Worm (Caenorhabditis elegans) whole organism, early embryonic: Measurements from ENCODE around the gene dmsr-16.

ENCODE experiments used
- B0310.2 ChIP-seq: sonication (generic microtip); optimal IDR thresholded peaks from 2 replicates; lab custom pipeline; 2016; ENCODE audit warnings: mild to moderate bottlenecking, missing genetic modification characterization, missing compliant biosample characterization
- F13C5.2 ChIP-seq: sonication (generic microtip); optimal IDR thresholded peaks from 2 replicates; lab custom pipeline; 2017; ENCODE audit warnings: mild to moderate bottlenecking, missing genetic modification characterization, inconsistent platforms, missing compliant biosample characterization
- aly-1 ChIP-seq: sonication (generic microtip); optimal IDR thresholded peaks from 2 replicates; lab custom pipeline; 2016; ENCODE audit warnings: missing genetic modification characterization, missing compliant biosample characterization
- ama-1 ChIP-seq: fragments of 150-350 bp; optimal IDR thresholded peaks from 2 replicates; lab custom pipeline; 2014
- ceh-13 ChIP-seq: fragments of 200-800 bp; sonication (Bioruptor generic); optimal IDR thresholded peaks from 2 replicates; lab custom pipeline; 2018; ENCODE audit warnings: mild to moderate bottlenecking, missing genetic modification characterization, missing compliant biosample characterization
- ceh-36 ChIP-seq: sonication (generic microtip); optimal IDR thresholded peaks from 2 replicates; lab custom pipeline; 2016; ENCODE audit warnings: missing genetic modification characterization, inconsistent platforms, missing compliant biosample characterization
- ets-7 ChIP-seq: sonication (generic microtip); optimal IDR thresholded peaks from 2 replicates; lab custom pipeline; 2016; ENCODE audit warnings: missing genotype, missing genetic modification characterization, missing compliant biosample characterization
- flt-1 ChIP-seq: fragments of 200-800 bp; sonication (Bioruptor generic); IDR thresholded peaks from 2 replicates; pipeline ENCODE4 v1.3.6; 2022; ENCODE audit warnings: missing genetic modification characterization, missing compliant biosample characterization
- hmbx-1 ChIP-seq: sonication (generic microtip); optimal IDR thresholded peaks from 2 replicates; lab custom pipeline; 2016; ENCODE audit warnings: mild to moderate bottlenecking, missing genetic modification characterization, missing compliant biosample characterization
- hmg-4 ChIP-seq: fragments of 200-800 bp; sonication (Bioruptor generic); optimal IDR thresholded peaks from 2 replicates; lab custom pipeline; 2018; ENCODE audit warnings: mild to moderate bottlenecking, missing genetic modification characterization, missing compliant biosample characterization
- hnd-1 ChIP-seq: sonication (generic microtip); optimal IDR thresholded peaks from 2 replicates; lab custom pipeline; 2016; ENCODE audit warnings: missing genetic modification characterization, missing compliant biosample characterization
- pes-1 ChIP-seq: fragments of 200-800 bp; sonication (Bioruptor generic); IDR thresholded peaks from 2 replicates; pipeline ENCODE4 v1.3.6; 2022; ENCODE audit warnings: missing genetic modification reagents, missing genetic modification characterization, missing compliant biosample characterization
- scrt-1 ChIP-seq: fragments of 200-800 bp; sonication (Bioruptor generic); IDR thresholded peaks from 2 replicates; pipeline ENCODE4 v1.3.6; 2022; ENCODE audit warnings: missing genetic modification characterization, missing compliant biosample characterization
- sea-1 ChIP-seq: fragments of 200-800 bp; sonication (Bioruptor generic); conservative IDR thresholded peaks from 2 replicates; pipeline ENCODE4 v1.3.6; 2022; ENCODE audit warnings: missing genetic modification characterization, missing compliant biosample characterization
- tbx-11 ChIP-seq: fragments of 200-800 bp; sonication (Bioruptor generic); IDR thresholded peaks from 2 replicates; pipeline ENCODE4 v1.3.6; 2022; ENCODE audit warnings: missing genetic modification characterization, missing compliant biosample characterization
- tbx-37 ChIP-seq: fragments of 200-800 bp; sonication (Bioruptor generic); conservative IDR thresholded peaks from 2 replicates; pipeline ENCODE4 v1.3.6; 2022; ENCODE audit warnings: missing genetic modification reagents, missing genetic modification characterization, missing compliant biosample characterization
- tra-4 ChIP-seq: sonication (generic microtip); optimal IDR thresholded peaks from 2 replicates; lab custom pipeline; 2017; ENCODE audit warnings: missing genetic modification characterization, missing compliant biosample characterization

The dmsr-16 gene

DNA sequence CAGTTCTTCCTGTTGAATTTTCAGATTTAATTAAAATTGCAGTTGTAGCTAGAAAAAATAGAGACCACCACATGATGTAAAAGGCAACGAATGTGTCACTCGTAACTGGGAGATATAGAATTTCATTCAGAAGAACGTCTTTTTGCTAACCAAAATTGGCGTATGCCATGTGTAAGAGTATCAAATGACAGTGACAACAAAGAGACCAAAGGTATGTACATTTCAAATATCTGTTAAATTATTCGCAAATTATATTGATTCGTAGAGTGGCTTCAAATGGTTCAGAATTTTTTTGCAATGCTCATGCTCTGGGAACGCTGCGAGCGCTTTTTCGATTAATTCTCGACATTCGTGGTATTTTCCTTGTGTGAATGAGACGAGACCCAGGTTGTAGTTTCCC, 46.5 kb downstream of the dmsr-16 start, which contains the start of gene T25F10.4:
Gene T25F10.4, minus strand, starts transcription at position 101 of the 400 bp plus-strand sequence.
- TF ChIP-seq flt-1 (GFP tag; lab: Robert Waterston, UW) (no peak), scrt-1 (GFP tag; lab: Robert Waterston, UW) (no peak), aly-1 (tag; lab: Kevin White, UChicago) (no peak), ama-1 (lab: Kevin White, UChicago) (no peak), sea-1 (no peak), tbx-37 (GFP tag; lab: Robert Waterston, UW) (no peak), tra-4 (tag; lab: Kevin White, UChicago) (no peak), ets-7 (no peak), B0310.2 (no peak), hmbx-1 (no peak), hnd-1 (tag; lab: Kevin White, UChicago) (no peak), hmg-4 (GFP tag; lab: Kevin White, UChicago) (no peak), pes-1 (GFP tag; lab: Robert Waterston, UW) (no peak), ceh-13 (GFP tag; lab: Kevin White, UChicago) (no peak), F13C5.2 (no peak), ceh-36 (no peak), tbx-11 (GFP tag; lab: Robert Waterston, UW) (no peak)

DNA sequence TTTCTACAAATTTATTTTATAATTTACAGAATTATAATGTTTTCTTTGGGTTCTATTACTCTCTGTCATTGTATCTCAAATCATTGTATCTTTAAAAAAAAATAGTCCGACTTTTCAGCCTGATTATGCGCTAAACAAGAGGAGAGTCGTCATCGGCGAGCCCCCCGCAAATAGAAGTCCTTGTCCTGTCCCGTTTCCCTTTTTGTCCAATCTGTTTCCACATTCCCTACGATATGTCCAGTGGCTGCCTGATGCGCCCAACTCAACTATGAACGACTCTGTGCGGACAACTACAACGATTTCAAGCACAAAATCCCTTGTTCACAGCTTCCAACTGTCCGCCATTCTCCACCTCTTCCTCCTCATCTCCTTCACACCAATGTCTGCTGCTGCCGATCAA, 50.8 kb downstream of the dmsr-16 start, which contains the start of gene dbl-1:
Gene dbl-1, plus strand, starts transcription at position 119 of the 400 bp plus-strand sequence.
- no peak for TF ChIP-seq ama-1 (lab: Kevin White, UChicago)
- TF ChIP-seq pes-1 (GFP tag; lab: Robert Waterston, UW): no peak
- no peak for TF ChIP-seq ceh-13 (GFP tag; lab: Kevin White, UChicago)
- TF ChIP-seq aly-1 (tag; lab: Kevin White, UChicago): no peak
- no peak for TF ChIP-seq hmbx-1
- no peak for TF ChIP-seq tbx-37 (GFP tag; lab: Robert Waterston, UW)
- TF ChIP-seq ets-7: no peak
- no peak for TF ChIP-seq F13C5.2
- no peak for TF ChIP-seq flt-1 (GFP tag; lab: Robert Waterston, UW)
- no peak for TF ChIP-seq B0310.2
